Worm (Caenorhabditis elegans) whole organism, early embryonic: ENCODE measurements around the gene dod-6.

Experiments used
- ama-1 ChIP-seq: fragments of 150-350 bp; optimal IDR thresholded peaks from 2 replicates; lab custom pipeline; 2014
- ceh-36 ChIP-seq: sonication (generic microtip); optimal IDR thresholded peaks from 2 replicates; lab custom pipeline; 2016; ENCODE audit warnings: missing genetic modification characterization, inconsistent platforms, missing compliant biosample characterization
- hmbx-1 ChIP-seq: sonication (generic microtip); optimal IDR thresholded peaks from 2 replicates; lab custom pipeline; 2016; ENCODE audit warnings: mild to moderate bottlenecking, missing genetic modification characterization, missing compliant biosample characterization
- hmg-4 ChIP-seq: fragments of 200-800 bp; sonication (Bioruptor generic); optimal IDR thresholded peaks from 2 replicates; lab custom pipeline; 2018; ENCODE audit warnings: mild to moderate bottlenecking, missing genetic modification characterization, missing compliant biosample characterization
- hnd-1 ChIP-seq: sonication (generic microtip); optimal IDR thresholded peaks from 2 replicates; lab custom pipeline; 2016; ENCODE audit warnings: missing genetic modification characterization, missing compliant biosample characterization
- pes-1 ChIP-seq: fragments of 200-800 bp; sonication (Bioruptor generic); IDR thresholded peaks from 2 replicates; pipeline ENCODE4 v1.3.6; 2022; ENCODE audit warnings: missing genetic modification reagents, missing genetic modification characterization, missing compliant biosample characterization
- scrt-1 ChIP-seq: fragments of 200-800 bp; sonication (Bioruptor generic); IDR thresholded peaks from 2 replicates; pipeline ENCODE4 v1.3.6; 2022; ENCODE audit warnings: missing genetic modification characterization, missing compliant biosample characterization

- TF ChIP-seq scrt-1 (GFP tag; lab: Robert Waterston, UW) (no peak), ceh-36 (no peak), ama-1 (lab: Kevin White, UChicago) (no peak), hmbx-1 (tag; lab: Kevin White, UChicago) (no peak), hnd-1 (no peak), hmg-4 (GFP tag; lab: Kevin White, UChicago) (no peak), pes-1 (GFP tag; lab: Robert Waterston, UW) (no peak)
These were observed 8.6 kb upstream of the dod-6 start, which contains the start of gene epac-1 for ce11 chrIII:10188912-10189311.
